Worm (Caenorhabditis elegans) whole organism, young adult: ENCODE data around the gene F32D8.5.

Experiments
- T07F8.4 ChIP-seq: sonication (generic microtip); optimal IDR thresholded peaks from 2 replicates; lab custom pipeline; 2016; ENCODE audit warnings: mild to moderate bottlenecking, missing genetic modification characterization, moderate library complexity, missing compliant biosample characterization
- Y53G8AR.9 ChIP-seq: fragments of 200-800 bp; sonication (Bioruptor generic); conservative IDR thresholded peaks from 2 replicates; pipeline ENCODE4 v1.3.6; 2022; ENCODE audit warnings: missing genetic modification reagents, missing genetic modification characterization, missing compliant biosample characterization
- akir-1 ChIP-seq: fragments of 200-800 bp; sonication (Bioruptor generic); optimal IDR thresholded peaks from 2 replicates; lab custom pipeline; 2018; ENCODE audit warnings: mild to moderate bottlenecking, missing genetic modification characterization, moderate library complexity, missing compliant biosample characterization
- ama-1 ChIP-seq, 3 experiments: fragments of 150-350 bp in 1 of 3; sonication (generic microtip) in 2 of 3; optimal IDR thresholded peaks; 2 replicates each; lab custom pipeline; 2014 to 2018; ENCODE audit warnings: missing biosample characterization in 2 of 3, missing genetic modification characterization in 2 of 3, missing genetic modification reagents in 2 of 3
- egrh-3 ChIP-seq: fragments of 200-800 bp; sonication (Bioruptor generic); IDR thresholded peaks from 2 replicates; pipeline ENCODE4 v1.3.6; 2022; ENCODE audit warnings: missing genetic modification reagents, missing genetic modification characterization, missing compliant biosample characterization
- hmg-20 ChIP-seq: fragments of 200-800 bp; sonication (Bioruptor generic); IDR thresholded peaks from 2 replicates; pipeline ENCODE4 v1.3.6; 2022; ENCODE audit warnings: missing genetic modification reagents, missing genetic modification characterization, missing compliant biosample characterization
- hsf-1 ChIP-seq: fragments of 200-800 bp; sonication (Bioruptor generic); IDR thresholded peaks from 2 replicates; pipeline ENCODE4 v1.3.6; 2022; ENCODE audit warnings: missing genetic modification reagents, missing genetic modification characterization, missing compliant biosample characterization
- madf-6 ChIP-seq: fragments of 200-800 bp; sonication (Bioruptor generic); IDR thresholded peaks from 2 replicates; pipeline ENCODE4 v1.3.6; 2022; ENCODE audit warnings: missing genetic modification reagents, missing genetic modification characterization, missing compliant biosample characterization
- nfya-2 ChIP-seq: fragments of 200-800 bp; sonication (Bioruptor generic); IDR thresholded peaks from 2 replicates; pipeline ENCODE4 v1.3.6; 2022; ENCODE audit warnings: missing genetic modification reagents, missing genetic modification characterization, missing compliant biosample characterization
- nhr-80 ChIP-seq: sonication (generic microtip); optimal IDR thresholded peaks from 2 replicates; lab custom pipeline; 2016; ENCODE audit warnings: missing genetic modification characterization, missing compliant biosample characterization
- rpc-1 ChIP-seq, 2 experiments: fragments of 150-350 bp in 1 of 2; sonication (generic microtip) in 1 of 2; optimal IDR thresholded peaks; 2 replicates each; lab custom pipeline; 2014 to 2018; ENCODE audit warnings: missing biosample characterization in 1 of 2, missing genetic modification characterization in 1 of 2, missing genetic modification reagents in 1 of 2, missing genotype in 1 of 2
- somi-1 ChIP-seq: fragments of 200-800 bp; sonication (Bioruptor generic); optimal IDR thresholded peaks from 2 replicates; lab custom pipeline; 2018; ENCODE audit warnings: mild to moderate bottlenecking, missing genetic modification characterization, missing compliant biosample characterization
- unc-62 ChIP-seq: fragments of 150-350 bp; optimal IDR thresholded peaks from 2 replicates; lab custom pipeline; 2014; ENCODE audit warnings: missing biosample characterization, missing genetic modification reagents, missing genetic modification characterization

DNA sequence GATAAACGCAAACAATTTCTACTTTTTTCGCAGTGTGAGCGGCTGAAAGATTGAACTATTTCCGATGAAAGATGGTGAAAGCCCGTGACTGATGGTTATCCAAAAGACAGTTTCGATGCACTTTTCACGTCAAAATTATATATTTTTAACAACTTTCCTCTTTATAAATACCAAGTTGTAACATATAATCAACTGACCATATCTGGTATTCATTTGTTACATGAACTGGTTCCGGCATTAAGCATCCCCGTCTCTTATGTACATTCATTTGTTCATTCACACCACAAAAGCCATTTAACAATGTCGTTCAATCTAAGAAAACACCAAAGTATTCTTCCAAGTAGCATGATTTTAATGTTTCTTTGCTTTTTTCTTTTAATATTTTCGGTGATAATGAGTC lies 11.1 kb upstream of the F32D8.5 start, which contains the start of gene F32D8.2:
- no peak for TF ChIP-seq T07F8.4 (tag; lab: Kevin White, UChicago)
- no peak for TF ChIP-seq ama-1 (optimal IDR thresholded peaks at IDR 0.05; lab: Kevin White, UChicago)
- TF ChIP-seq ama-1 (GFP tag; optimal IDR thresholded peaks at IDR 0.05; lab: Kevin White, UChicago) = no peak
- TF ChIP-seq unc-62 (GFP tag; lab: Kevin White, UChicago) = no peak
- no peak for TF ChIP-seq madf-6
- no peak for TF ChIP-seq hmg-20
- TF ChIP-seq somi-1 = no peak
- no peak for TF ChIP-seq hsf-1
- no peak for TF ChIP-seq egrh-3 (GFP tag; lab: Robert Waterston, UW)
- TF ChIP-seq nhr-80 (tag; lab: Kevin White, UChicago) = no peak
- TF ChIP-seq rpc-1 (optimal IDR thresholded peaks at IDR 0.05; lab: Kevin White, UChicago) = no peak
- TF ChIP-seq rpc-1 (tag; optimal IDR thresholded peaks at IDR 0.05; lab: Kevin White, UChicago) = no peak
- TF ChIP-seq nfya-2 = no peak
- no peak for TF ChIP-seq akir-1
- no peak for TF ChIP-seq Y53G8AR.9 (GFP tag; lab: Robert Waterston, UW)
